Worm (Caenorhabditis elegans) whole organism, L2 larva: ENCODE measurements around the gene pgp-5.

Experiments
- crh-2 ChIP-seq: sonication (generic microtip); optimal IDR thresholded peaks from 2 replicates; lab custom pipeline; 2017; ENCODE audit warnings: missing biosample characterization, missing genetic modification characterization
- egl-27 ChIP-seq: sonication (generic microtip); optimal IDR thresholded peaks from 3 replicates; lab custom pipeline; 2017; ENCODE audit warnings: missing biosample characterization, missing genetic modification reagents, missing genetic modification characterization
- lin-11 ChIP-seq: fragments of 150-350 bp; sonication (generic microtip); optimal IDR thresholded peaks from 2 replicates; lab custom pipeline; 2014; ENCODE audit warnings: missing biosample characterization, missing genetic modification characterization, inconsistent platforms, mixed read lengths
- nhr-11 ChIP-seq: fragments of 150-350 bp; optimal IDR thresholded peaks from 2 replicates; lab custom pipeline; 2014; ENCODE audit warnings: missing biosample characterization, missing genetic modification characterization
- nhr-77 ChIP-seq: fragments of 150-350 bp; optimal IDR thresholded peaks from 2 replicates; lab custom pipeline; 2014; ENCODE audit warnings: missing biosample characterization, missing genetic modification characterization
- skn-1 ChIP-seq: sonication (generic microtip); optimal IDR thresholded peaks from 2 replicates; lab custom pipeline; 2017; ENCODE audit warnings: missing biosample characterization, missing genetic modification characterization
- unc-62 ChIP-seq: fragments of 150-350 bp; optimal IDR thresholded peaks from 2 replicates; lab custom pipeline; 2014; ENCODE audit warnings: missing biosample characterization, missing genetic modification reagents, missing genetic modification characterization
- ztf-11 ChIP-seq: sonication (generic microtip); optimal IDR thresholded peaks from 2 replicates; lab custom pipeline; 2017; ENCODE audit warnings: missing biosample characterization, missing genetic modification characterization

DNA sequence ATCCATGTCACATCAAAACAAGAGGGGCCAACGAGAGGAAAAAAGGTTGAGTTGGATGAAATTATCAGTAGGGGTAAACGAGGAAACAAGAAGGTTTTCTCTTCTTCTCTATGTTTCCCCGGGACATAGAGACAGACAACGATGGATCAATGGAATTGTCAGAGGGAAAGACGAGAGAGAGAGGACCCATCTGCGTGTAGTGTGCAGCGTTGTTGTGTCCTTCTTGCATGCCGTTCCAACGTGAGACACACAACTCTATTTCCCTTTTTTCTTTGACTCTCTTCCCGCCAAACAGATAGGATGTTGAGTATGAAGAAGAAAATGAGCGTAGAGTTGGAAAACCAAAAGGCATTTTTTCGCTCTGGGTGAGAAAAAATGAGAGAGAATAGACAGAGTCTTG is 41.9 kb upstream of the pgp-5 start:
- no peak for TF ChIP-seq ztf-11 (tag; lab: Kevin White, UChicago)
- TF ChIP-seq nhr-11 (tag; lab: Kevin White, UChicago) = no peak
- TF ChIP-seq crh-2 (tag; lab: Kevin White, UChicago) = peak; percentile 44
- TF ChIP-seq egl-27 = peak; percentile 41
- no peak for TF ChIP-seq lin-11 (tag; lab: Kevin White, UChicago)
- TF ChIP-seq unc-62 (GFP tag; lab: Kevin White, UChicago) = no peak
- TF ChIP-seq skn-1 (tag; lab: Kevin White, UChicago) = no peak
- TF ChIP-seq nhr-77 = no peak
